Fruit fly (Drosophila melanogaster) whole organism, wandering third instar larva: ENCODE data around the gene Tango9.
"Not testable (repeated sequence)": the region's sequence is repeated elsewhere in the genome, so short reads cannot be mapped to it uniquely, and the experiment has no call there.

ENCODE experiments used
- Mio ChIP-seq: sonication (Bioruptor generic); optimal IDR thresholded peaks from 2 replicates; lab custom pipeline; 2016; ENCODE audit warnings: missing biosample characterization, missing genetic modification characterization
- fru ChIP-seq: fragments of 200-800 bp; sonication (Bioruptor generic); optimal IDR thresholded peaks from 3 replicates; lab custom pipeline; 2016; ENCODE audit warnings: missing biosample characterization, mild to moderate bottlenecking, missing genetic modification characterization
- h ChIP-seq: fragments of 200-800 bp; sonication (Bioruptor generic); optimal IDR thresholded peaks from 3 replicates; lab custom pipeline; 2016; ENCODE audit warnings: missing biosample characterization, mild to moderate bottlenecking, missing genetic modification characterization
- usp ChIP-seq: fragments of >200 bp; optimal IDR thresholded peaks from 2 replicates; lab custom pipeline; 2017; ENCODE audit warnings: missing biosample characterization, missing genetic modification characterization

- TF ChIP-seq fru, usp, Mio, h (GFP tag; lab: Kevin White, UChicago): not testable (repeated sequence)
These were observed 18.3 kb downstream of the Tango9 start, which contains the start of gene Hsp70Aa for dm6 chr3R:11956444-11956843.
